Worm (Caenorhabditis elegans) whole organism, L2 larva: ENCODE results near the gene T19B10.2.

ENCODE experiments used
- aly-2 ChIP-seq: fragments of 150-350 bp; optimal IDR thresholded peaks from 2 replicates; lab custom pipeline; 2014; ENCODE audit warnings: missing biosample characterization, missing genetic modification characterization
- ama-1 ChIP-seq: fragments of 150-350 bp; optimal IDR thresholded peaks from 2 replicates; lab custom pipeline; 2018; ENCODE audit warnings: inconsistent platforms
- blmp-1 ChIP-seq: sonication (generic microtip); optimal IDR thresholded peaks from 2 replicates; lab custom pipeline; 2017; ENCODE audit warnings: missing genetic modification characterization, mild to moderate bottlenecking, missing compliant biosample characterization, antibody characterized with exemption, moderate library complexity; ENCODE audit not compliant: insufficient read depth
- elt-1 ChIP-seq: fragments of 150-350 bp; optimal IDR thresholded peaks from 2 replicates; lab custom pipeline; 2014; ENCODE audit warnings: missing biosample characterization, missing genetic modification characterization
- gmeb-1 ChIP-seq: fragments of 150-350 bp; optimal IDR thresholded peaks from 2 replicates; lab custom pipeline; 2014; ENCODE audit warnings: missing biosample characterization, missing genetic modification characterization
- lin-13 ChIP-seq: fragments of 150-350 bp; optimal IDR thresholded peaks from 2 replicates; lab custom pipeline; 2014; ENCODE audit warnings: missing biosample characterization, missing genetic modification reagents, missing genetic modification characterization
- mdl-1 ChIP-seq, 2 experiments: fragments of 150-350 bp in 1 of 2; sonication (generic microtip) in 1 of 2; optimal IDR thresholded peaks; 2 replicates each; lab custom pipeline; 2017; ENCODE audit warnings: missing biosample characterization in 2 of 2, missing genetic modification characterization in 2 of 2
- unc-39 ChIP-seq: fragments of 150-350 bp; optimal IDR thresholded peaks from 2 replicates; lab custom pipeline; 2014; ENCODE audit warnings: missing biosample characterization, missing genetic modification characterization
- unc-62 ChIP-seq: fragments of 150-350 bp; optimal IDR thresholded peaks from 2 replicates; lab custom pipeline; 2014; ENCODE audit warnings: missing biosample characterization, missing genetic modification reagents, missing genetic modification characterization
- ztf-11 ChIP-seq: sonication (generic microtip); optimal IDR thresholded peaks from 2 replicates; lab custom pipeline; 2017; ENCODE audit warnings: missing biosample characterization, missing genetic modification characterization

- TF ChIP-seq elt-1 (tag; lab: Kevin White, UChicago) (no peak), unc-39 (tag; lab: Kevin White, UChicago) (no peak), ama-1 (lab: Kevin White, UChicago) (no peak), blmp-1 (tag; lab: Kevin White, UChicago) (no peak), ztf-11 (tag; lab: Kevin White, UChicago) (no peak), mdl-1 (tag; optimal IDR thresholded peaks at IDR 0.05; lab: Kevin White, UChicago) (no peak), unc-62 (no peak), gmeb-1 (tag; lab: Kevin White, UChicago) (no peak), aly-2 (tag; lab: Kevin White, UChicago) (no peak), lin-13 (GFP tag; lab: Kevin White, UChicago) (no peak)
Observed at ce11 chrV:11190983-11191382, 30.1 kb upstream of the T19B10.2 start, which contains the start of gene lgc-49.
